Fruit fly (Drosophila melanogaster): ENCODE data around the gene CG14563.

Gene CG14563

DNA sequence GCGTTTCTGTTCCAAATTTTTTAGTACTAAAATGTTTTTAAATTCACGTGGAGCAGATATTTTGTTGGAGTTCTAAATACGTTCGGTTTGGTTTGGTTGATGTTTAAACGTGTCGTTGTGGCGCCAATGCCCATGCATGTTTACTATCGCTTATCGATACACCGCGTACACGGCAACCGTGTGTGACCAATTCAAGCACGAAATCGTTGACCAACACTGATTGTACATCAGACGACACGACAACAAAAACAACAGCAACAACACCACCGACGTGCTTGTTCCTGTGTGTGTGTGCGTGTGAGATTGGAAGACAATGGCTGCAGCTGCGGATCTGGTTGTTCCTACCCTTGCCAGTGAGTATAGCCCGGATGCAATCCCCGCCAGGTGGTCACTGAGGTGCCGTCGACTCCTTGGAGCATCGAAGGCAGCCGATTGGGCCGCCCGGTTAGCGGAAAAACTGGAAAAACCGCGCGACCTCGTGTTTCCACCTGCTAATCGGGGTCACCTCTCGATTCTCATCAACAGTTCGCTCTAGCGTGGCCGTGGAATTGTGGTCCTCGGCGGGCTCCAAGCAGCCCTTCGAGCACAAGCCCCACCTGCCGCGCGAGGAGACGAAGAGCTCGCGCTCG lies 17.3 kb downstream of the CG14563 start, which contains the start of gene eIF2A (continued):
- TF ChIP-seq Hand (GFP tag; optimal IDR thresholded peaks at IDR 0.05) (no peak), Deaf1 (tag; optimal IDR thresholded peaks at IDR 0.05) (no peak), Vsx1 (GFP tag; optimal IDR thresholded peaks at IDR 0.05) (no peak), lilli (GFP tag; optimal IDR thresholded peaks at IDR 0.05) (peak; percentile 60), bowl (GFP tag; IDR thresholded peaks at IDR 0.05) (no peak), CG11093 (GFP tag; IDR thresholded peaks at IDR 0.05) (no peak), tna (GFP tag; IDR thresholded peaks at IDR 0.05; ENCODE audit: partially characterized antibody) (peak; percentile 70), CG8281 (tag; optimal IDR thresholded peaks at IDR 0.05) (no peak), Bteb2 (GFP tag; optimal IDR thresholded peaks at IDR 0.05) (peak; percentile 57), Scr (GFP tag; IDR thresholded peaks at IDR 0.05; ENCODE audit: partially characterized antibody) (peak; percentile 73), E2f2 (GFP tag; IDR thresholded peaks at IDR 0.05) (peak; percentile 99), CG1233 (GFP tag; optimal IDR thresholded peaks at IDR 0.05) (no peak), CG11247 (GFP tag; IDR thresholded peaks at IDR 0.05) (peak; percentile 74), Adf1 (GFP tag; IDR thresholded peaks at IDR 0.05) (no peak), CG30431 (GFP tag; optimal IDR thresholded peaks at IDR 0.05) (no peak), CG6654 (GFP tag; optimal IDR thresholded peaks at IDR 0.05) (no peak), gcm2 (GFP tag; optimal IDR thresholded peaks at IDR 0.05) (peak; percentile 51), pros (GFP tag; optimal IDR thresholded peaks at IDR 0.05) (no peak), CkIIα-i1 (GFP tag; IDR thresholded peaks at IDR 0.05) (no peak), CG4424 (GFP tag; optimal IDR thresholded peaks at IDR 0.05) (peak; percentile 40), crp (GFP tag; optimal IDR thresholded peaks at IDR 0.05) (peak in 1 of 2 experiments; percentile 66), CG18619 (GFP tag; optimal IDR thresholded peaks at IDR 0.05) (no peak), CG17612 (GFP tag; IDR thresholded peaks at IDR 0.05) (no peak), CG15479 (GFP tag; optimal IDR thresholded peaks at IDR 0.05) (no peak), CG1832 (GFP tag; optimal IDR thresholded peaks at IDR 0.05) (no peak), CG34422 (GFP tag; IDR thresholded peaks at IDR 0.05) (peak; percentile 52; the same call in 1 of the 3 replicates), jigr1 (GFP tag; IDR thresholded peaks at IDR 0.05) (no peak), lov (optimal IDR thresholded peaks at IDR 0.05) (no peak), lov (GFP tag; IDR thresholded peaks at IDR 0.05) (peak; percentile 73; the same call in 1 of the 3 replicates), HmgZ (tag; optimal IDR thresholded peaks at IDR 0.05) (peak; percentile 94), C15 (GFP tag; IDR thresholded peaks at IDR 0.05) (no peak), CG2202 (tag; optimal IDR thresholded peaks at IDR 0.05) (peak; percentile 46), repo (GFP tag; optimal IDR thresholded peaks at IDR 0.05) (peak; percentile 38), fd3F (GFP tag; optimal IDR thresholded peaks at IDR 0.05) (peak; percentile 0), CG33557 (GFP tag; optimal IDR thresholded peaks at IDR 0.05) (peak; percentile 9), sima (GFP tag; optimal IDR thresholded peaks at IDR 0.05) (no peak), CG1647 (GFP tag; optimal IDR thresholded peaks at IDR 0.05) (peak; percentile 38), vvl (GFP tag; IDR thresholded peaks at IDR 0.05) (peak; percentile 80), CG3407 (GFP tag; optimal IDR thresholded peaks at IDR 0.05) (no peak), CG30020 (tag; optimal IDR thresholded peaks at IDR 0.05) (peak; percentile 56), ttk (GFP tag; IDR thresholded peaks at IDR 0.05) (no peak), fru (optimal IDR thresholded peaks at IDR 0.05) (no peak), kay (GFP tag; optimal IDR thresholded peaks at IDR 0.05) (peak; percentile 17), exex (tag; optimal IDR thresholded peaks at IDR 0.05) (no peak), Bgb (GFP tag; IDR thresholded peaks at IDR 0.05; ENCODE audit: partially characterized antibody) (peak; percentile 92), CG17359 (tag; optimal IDR thresholded peaks at IDR 0.05) (peak; percentile 44), Sox102F (GFP tag; optimal IDR thresholded peaks at IDR 0.05) (no peak), dan (GFP tag; IDR thresholded peaks at IDR 0.05) (no peak), Dbx (GFP tag; IDR thresholded peaks at IDR 0.05) (peak; percentile 66; the same call in 2 of the 3 replicates), CG16813 (GFP tag; IDR thresholded peaks at IDR 0.05; ENCODE audit: partially characterized antibody) (peak; percentile 76), CG17361 (GFP tag; IDR thresholded peaks at IDR 0.05) (peak; percentile 9; the same call in 1 of the 3 replicates)

All from whole organism, embryonic.